Worm (Caenorhabditis elegans): ENCODE results near the gene Y5H2B.3.
A peak's percentile ranks its signal among the peaks of the same experiment; 100 is the strongest.

Y5H2B.3 gene

ce11 chrV:2192117-2192516 is 4.0 kb downstream of the Y5H2B.3 start, which contains the start of gene nhr-13:
Gene nhr-13 (plus strand): TSS chrV:2192485.
- TF ChIP-seq mdl-1 (tag; optimal IDR thresholded peaks at IDR 0.05) (no peak), nhr-21 (tag; optimal IDR thresholded peaks at IDR 0.05) (no peak), mab-5 (tag; optimal IDR thresholded peaks at IDR 0.05) (no peak), skn-1 (tag; optimal IDR thresholded peaks at IDR 0.05) (no peak), dmd-4 (tag; optimal IDR thresholded peaks at IDR 0.05) (no peak), Y55F3AM.14 (GFP tag; optimal IDR thresholded peaks at IDR 0.05) (no peak), unc-62 (GFP tag; optimal IDR thresholded peaks at IDR 0.05) (no peak), sma-3 (GFP tag; optimal IDR thresholded peaks at IDR 0.05) (no peak), elt-3 (tag; optimal IDR thresholded peaks at IDR 0.05) (no peak), fos-1 (tag; optimal IDR thresholded peaks at IDR 0.05) (peak; percentile 15), unc-39 (tag; optimal IDR thresholded peaks at IDR 0.05) (no peak), nhr-23 (tag; optimal IDR thresholded peaks at IDR 0.05) (no peak), nhr-25 (tag; optimal IDR thresholded peaks at IDR 0.05) (no peak), lin-13 (GFP tag; optimal IDR thresholded peaks at IDR 0.05) (no peak), nhr-11 (tag; optimal IDR thresholded peaks at IDR 0.05) (no peak), crh-2 (tag; optimal IDR thresholded peaks at IDR 0.05) (peak; percentile 13), gmeb-1 (tag; optimal IDR thresholded peaks at IDR 0.05) (peak; percentile 43), ZK546.5 (tag; optimal IDR thresholded peaks at IDR 0.05) (no peak), blmp-1 (tag; optimal IDR thresholded peaks at IDR 0.05; ENCODE audit: insufficient read depth) (no peak), nhr-237 (tag; optimal IDR thresholded peaks at IDR 0.05) (no peak), F13H6.1 (tag; optimal IDR thresholded peaks at IDR 0.05) (no peak), ama-1 (optimal IDR thresholded peaks at IDR 0.05) (no peak), egl-27 (tag; optimal IDR thresholded peaks at IDR 0.05) (no peak), sma-9 (GFP tag; optimal IDR thresholded peaks at IDR 0.05) (peak; percentile 32), sma-9 (tag; optimal IDR thresholded peaks at IDR 0.05) (no peak), snpc-4 (tag; optimal IDR thresholded peaks at IDR 0.05) (no peak), nhr-12 (tag; optimal IDR thresholded peaks at IDR 0.05) (no peak)

DNA sequence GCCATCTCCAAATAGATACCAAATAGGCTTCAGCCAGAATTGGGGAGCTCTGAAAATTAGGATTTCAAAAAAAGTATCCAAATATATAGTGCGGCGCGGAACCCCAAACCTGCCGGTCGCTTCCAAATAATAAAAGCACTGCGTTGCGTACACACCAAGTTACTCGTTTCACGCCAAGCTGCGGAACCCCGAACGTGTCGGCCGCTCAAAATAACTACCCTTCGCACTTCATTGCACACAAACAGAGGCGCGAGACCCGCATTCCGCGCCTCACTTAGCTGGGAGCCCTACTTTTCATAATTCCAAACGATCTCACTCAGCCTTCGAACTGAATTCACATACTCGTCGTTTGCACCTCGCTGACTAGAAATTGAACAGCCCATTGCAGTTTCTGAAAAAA is 11.5 kb downstream of the Y5H2B.3 start:
- no peak for TF ChIP-seq mbf-1 (tag; optimal IDR thresholded peaks at IDR 0.05)
- no peak for TF ChIP-seq mab-5 (tag; optimal IDR thresholded peaks at IDR 0.05)
- no peak for TF ChIP-seq sem-4 (tag; optimal IDR thresholded peaks at IDR 0.05)
- no peak for TF ChIP-seq nhr-10 (tag; optimal IDR thresholded peaks at IDR 0.05)
- TF ChIP-seq gmeb-1 (tag; optimal IDR thresholded peaks at IDR 0.05): no peak
- TF ChIP-seq egl-27 (tag; optimal IDR thresholded peaks at IDR 0.05): no peak
- TF ChIP-seq F13H6.1 (tag; optimal IDR thresholded peaks at IDR 0.05): no peak

DNA sequence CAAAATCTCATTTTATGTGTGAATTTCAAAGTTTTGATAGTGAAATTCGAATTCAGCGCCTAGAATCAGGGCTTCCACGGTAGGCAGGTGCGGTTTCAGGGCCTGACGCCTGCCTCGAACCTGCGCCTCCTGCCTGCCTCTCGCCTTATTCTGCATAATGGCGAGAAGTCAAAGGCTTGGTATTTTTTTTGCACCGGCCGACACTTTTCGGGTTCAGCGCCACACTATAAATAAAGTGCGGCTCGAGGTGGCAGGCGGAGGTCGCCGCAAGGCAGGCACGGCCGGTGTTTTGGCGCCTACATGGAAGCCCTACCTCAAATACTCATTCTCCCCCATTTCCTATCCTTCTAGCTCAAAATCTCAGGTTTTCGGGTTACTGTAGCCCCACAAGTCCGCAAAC is 12.3 kb downstream of the Y5H2B.3 start:
- TF ChIP-seq unc-39 (tag; optimal IDR thresholded peaks at IDR 0.05) (no peak), ceh-16 (tag; optimal IDR thresholded peaks at IDR 0.05) (no peak), R02D3.7 (tag; optimal IDR thresholded peaks at IDR 0.05) (no peak), nhr-129 (tag; optimal IDR thresholded peaks at IDR 0.05) (no peak), egl-27 (tag; optimal IDR thresholded peaks at IDR 0.05) (no peak), ztf-4 (tag; optimal IDR thresholded peaks at IDR 0.05) (no peak), mab-5 (tag; optimal IDR thresholded peaks at IDR 0.05) (no peak), Y55F3AM.14 (GFP tag; optimal IDR thresholded peaks at IDR 0.05) (no peak), blmp-1 (tag; optimal IDR thresholded peaks at IDR 0.05; ENCODE audit: insufficient read depth) (no peak), alr-1 (tag; optimal IDR thresholded peaks at IDR 0.05) (no peak), lin-11 (tag; optimal IDR thresholded peaks at IDR 0.05) (no peak), nhr-10 (tag; optimal IDR thresholded peaks at IDR 0.05) (no peak), crh-2 (tag; optimal IDR thresholded peaks at IDR 0.05) (no peak), nhr-12 (tag; optimal IDR thresholded peaks at IDR 0.05) (no peak), sma-9 (GFP tag; optimal IDR thresholded peaks at IDR 0.05) (no peak), sma-9 (tag; optimal IDR thresholded peaks at IDR 0.05) (no peak), lin-39 (tag; optimal IDR thresholded peaks at IDR 0.05) (no peak)

DNA sequence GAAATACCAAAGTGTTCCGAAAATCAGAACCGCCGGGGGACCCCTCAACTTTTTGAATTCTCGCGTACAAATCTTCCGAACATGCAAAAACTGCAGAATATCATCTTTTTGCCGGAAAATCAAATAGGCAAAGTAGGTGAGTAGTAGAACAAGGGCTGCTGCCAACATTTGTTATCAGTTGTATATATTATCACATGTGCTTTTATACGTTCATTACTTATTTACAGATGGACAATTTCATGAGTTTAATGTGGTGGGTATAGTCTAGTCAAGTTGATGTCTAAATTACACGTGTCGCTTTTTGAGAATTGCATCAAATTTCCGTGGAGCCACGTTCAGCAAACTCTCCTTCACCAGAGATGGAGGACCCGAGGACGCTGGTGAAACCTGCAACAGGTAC is 13.1 kb downstream of the Y5H2B.3 start, which contains the start of gene cyp-32B1:
Gene cyp-32B1 (minus strand): TSS at position 176 of the 400 bp plus-strand sequence.
- TF ChIP-seq nhr-129 (tag; optimal IDR thresholded peaks at IDR 0.05) (no peak), skn-1 (tag; optimal IDR thresholded peaks at IDR 0.05) (no peak), elt-3 (tag; optimal IDR thresholded peaks at IDR 0.05) (no peak), crh-2 (tag; optimal IDR thresholded peaks at IDR 0.05) (no peak), Y55F3AM.14 (GFP tag; optimal IDR thresholded peaks at IDR 0.05) (no peak), dmd-4 (tag; optimal IDR thresholded peaks at IDR 0.05) (no peak), fos-1 (tag; optimal IDR thresholded peaks at IDR 0.05) (peak; percentile 5)

All from whole organism, L2 larva.